Fruit fly (Drosophila melanogaster) S2 (cell line): ENCODE measurements around the gene Adi1.

Experiments used
- CG8478 ChIP-seq: fragments of >200 bp; optimal IDR thresholded peaks from 2 replicates; lab custom pipeline; 2018
- CTCF ChIP-seq, 2 experiments: fragments of >200 bp; optimal IDR thresholded peaks; 2 replicates each; lab custom pipeline; 2018

dm6 chr3L:10659524-10659923 is 3.7 kb upstream of the Adi1 start:
- TF ChIP-seq CG8478 (lab: Kevin White, UChicago) = no peak
- TF ChIP-seq CTCF (optimal IDR thresholded peaks at IDR 0.05; lab: Kevin White, UChicago) = no peak
